Worm (Caenorhabditis elegans): ENCODE data around the gene C26F1.3.
A peak's percentile ranks its signal among the peaks of the same experiment; 100 is the strongest.

C26F1.3 gene

ce11 chrV:7730488-7730887, 46.6 kb upstream of the C26F1.3 start (continued):
- TF ChIP-seq F57C9.4 (tag; optimal IDR thresholded peaks at IDR 0.05) (no peak), repo-1 (tag; optimal IDR thresholded peaks at IDR 0.05) (no peak), hrde-1 (tag; optimal IDR thresholded peaks at IDR 0.05; ENCODE audit: borderline replicate concordance) (no peak), ama-1 (optimal IDR thresholded peaks at IDR 0.05) (no peak), ama-1 (GFP tag; optimal IDR thresholded peaks at IDR 0.05) (peak in 1 of 2 experiments; percentile 50), Y67H2A.10 (GFP tag; conservative IDR thresholded peaks at IDR 0.05) (no peak), K11D2.4 (GFP tag; IDR thresholded peaks at IDR 0.05) (no peak), madf-10 (tag; optimal IDR thresholded peaks at IDR 0.05) (peak; percentile 0), attf-6 (GFP tag; IDR thresholded peaks at IDR 0.05) (no peak), snpc-4 (GFP tag; optimal IDR thresholded peaks at IDR 0.05) (peak; percentile 27), snpc-4 (tag; optimal IDR thresholded peaks at IDR 0.05) (peak in 1 of 4 experiments; percentile 52), efl-1 (GFP tag; optimal IDR thresholded peaks at IDR 0.05) (no peak), hlh-26 (GFP tag; conservative IDR thresholded peaks at IDR 0.05) (no peak), lsy-27 (tag; optimal IDR thresholded peaks at IDR 0.05; ENCODE audit: borderline replicate concordance, insufficient read depth) (no peak), sea-2 (GFP tag; IDR thresholded peaks at IDR 0.05) (no peak), ZK185.1 (tag; optimal IDR thresholded peaks at IDR 0.05; ENCODE audit: poor library complexity, severe bottlenecking) (no peak), die-1 (tag; optimal IDR thresholded peaks at IDR 0.05) (no peak), ztf-26 (tag; optimal IDR thresholded peaks at IDR 0.05) (no peak), cebp-1 (GFP tag; IDR thresholded peaks at IDR 0.05) (no peak), cebp-1 (tag; optimal IDR thresholded peaks at IDR 0.05) (peak; percentile 47), mcd-1 (GFP tag; IDR thresholded peaks at IDR 0.05) (no peak), F52B5.7 (tag; optimal IDR thresholded peaks at IDR 0.05) (no peak), K12H6.12 (tag; optimal IDR thresholded peaks at IDR 0.05) (peak; percentile 49), fkh-3 (tag; optimal IDR thresholded peaks at IDR 0.05) (no peak)

- TF ChIP-seq madf-6 (GFP tag; IDR thresholded peaks at IDR 0.05) (peak; percentile 42; the same call in 1 of the 2 replicates), lin-35 (GFP tag; optimal IDR thresholded peaks at IDR 0.05) (no peak), lin-54 (GFP tag; optimal IDR thresholded peaks at IDR 0.05) (peak; percentile 26), F52B5.7 (tag; optimal IDR thresholded peaks at IDR 0.05) (peak; percentile 9), nfyb-1 (GFP tag; IDR thresholded peaks at IDR 0.05) (peak; percentile 58), B0336.3 (GFP tag; IDR thresholded peaks at IDR 0.05) (peak; percentile 80), F49E8.2 (tag; optimal IDR thresholded peaks at IDR 0.05; ENCODE audit: insufficient read depth) (peak; percentile 31), cebp-2 (GFP tag; IDR thresholded peaks at IDR 0.05) (0 out of 2 replicates have a peak, but pooled peaks have one; percentile 77), pbrm-1 (GFP tag; IDR thresholded peaks at IDR 0.05) (0 out of 2 replicates have a peak, but pooled peaks have one; percentile 32), nhr-179 (tag; optimal IDR thresholded peaks at IDR 0.05) (no peak), ama-1 (optimal IDR thresholded peaks at IDR 0.05) (no peak), ama-1 (GFP tag; optimal IDR thresholded peaks at IDR 0.05) (peak in 1 of 2 experiments; percentile 43), ztf-6 (GFP tag; IDR thresholded peaks at IDR 0.05) (no peak), aptf-3 (GFP tag; IDR thresholded peaks at IDR 0.05) (0 out of 2 replicates have a peak, but pooled peaks have one; percentile 15), hsf-1 (GFP tag; IDR thresholded peaks at IDR 0.05) (peak; percentile 67; the same call in 1 of the 2 replicates), aptf-2 (GFP tag; conservative IDR thresholded peaks at IDR 0.05) (no peak), ekl-4 (GFP tag; IDR thresholded peaks at IDR 0.05) (peak; percentile 60; the same call in 1 of the 2 replicates), athp-1 (tag; optimal IDR thresholded peaks at IDR 0.05) (peak; percentile 49), hrde-1 (tag; optimal IDR thresholded peaks at IDR 0.05; ENCODE audit: borderline replicate concordance) (peak; percentile 38), mxl-1 (tag; optimal IDR thresholded peaks at IDR 0.05) (peak; percentile 26), egrh-3 (GFP tag; IDR thresholded peaks at IDR 0.05) (no peak), mcd-1 (GFP tag; IDR thresholded peaks at IDR 0.05) (0 out of 2 replicates have a peak, but pooled peaks have one; percentile 12), tbx-9 (tag; optimal IDR thresholded peaks at IDR 0.05; ENCODE audit: borderline replicate concordance) (no peak), rec-8 (tag; optimal IDR thresholded peaks at IDR 0.05) (no peak)
These were observed 43.8 kb upstream of the C26F1.3 start for ce11 chrV:7733240-7733765.

Data from whole organism, young adult.